Worm (Caenorhabditis elegans): ENCODE data around the gene wsp-1.

The wsp-1 gene

DNA sequence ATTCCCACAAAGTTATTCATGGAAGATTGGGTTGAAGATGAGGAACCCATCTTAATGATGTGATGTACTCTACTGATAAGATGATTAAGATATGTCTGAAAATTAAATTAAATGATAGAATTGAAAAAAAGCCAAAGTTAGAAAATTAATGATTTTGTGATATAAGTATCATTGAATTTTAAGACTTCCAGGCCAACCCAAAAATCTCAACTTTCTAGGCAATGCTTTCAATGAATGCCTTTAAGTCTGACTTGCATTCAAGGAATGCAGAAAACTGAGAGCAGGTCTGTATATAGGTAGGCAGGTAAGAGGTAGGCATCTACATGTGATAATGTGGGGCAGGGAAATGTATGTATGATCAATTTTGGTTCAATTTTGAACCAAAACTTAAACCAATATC, 21.2 kb upstream of the wsp-1 start, which contains the start of gene ocr-2 (continued):
- TF ChIP-seq hlh-12 (tag; optimal IDR thresholded peaks at IDR 0.05) (no peak), attf-5 (GFP tag; optimal IDR thresholded peaks at IDR 0.05) (no peak)

ce11 chrIV:8211747-8212146, 13.0 kb upstream of the wsp-1 start, which contains the start of gene C07G1.7:
Gene C07G1.7 (minus strand): TSS chrIV:8211847.
- TF ChIP-seq T07F8.4 (tag; optimal IDR thresholded peaks at IDR 0.05), result no peak
- no peak for TF ChIP-seq lin-26 (GFP tag; IDR thresholded peaks at IDR 0.05)
- TF ChIP-seq nhr-90 (tag; optimal IDR thresholded peaks at IDR 0.05), result no peak
- TF ChIP-seq tbx-9 (tag; optimal IDR thresholded peaks at IDR 0.05; ENCODE audit: borderline replicate concordance), result no peak
- TF ChIP-seq lin-54 (GFP tag; optimal IDR thresholded peaks at IDR 0.05), result no peak
- no peak for TF ChIP-seq zfh-2 (GFP tag; conservative IDR thresholded peaks at IDR 0.05)
- no peak for TF ChIP-seq Y95B8A.8 (GFP tag; IDR thresholded peaks at IDR 0.05)
- no peak for TF ChIP-seq madf-6 (GFP tag; IDR thresholded peaks at IDR 0.05)
- no peak for TF ChIP-seq rpc-1 (optimal IDR thresholded peaks at IDR 0.05)
- TF ChIP-seq rpc-1 (tag; optimal IDR thresholded peaks at IDR 0.05), result no peak
- TF ChIP-seq F39B2.1 (GFP tag; IDR thresholded peaks at IDR 0.05), result no peak
- TF ChIP-seq lag-1 (GFP tag; IDR thresholded peaks at IDR 0.05), result no peak
- no peak for TF ChIP-seq F23B12.7 (tag; optimal IDR thresholded peaks at IDR 0.05; ENCODE audit: insufficient read depth)
- TF ChIP-seq D2030.7 (GFP tag; IDR thresholded peaks at IDR 0.05), result no peak
- TF ChIP-seq mes-4 (tag; optimal IDR thresholded peaks at IDR 0.05), result no peak
- TF ChIP-seq nfya-2 (GFP tag; IDR thresholded peaks at IDR 0.05), result no peak

ce11 chrIV:8210300-8210699, 11.5 kb upstream of the wsp-1 start, which contains the start of gene C07G1.6:
Gene C07G1.6 (minus strand): TSS chrIV:8210400.
- TF ChIP-seq C17E4.6 (GFP tag; IDR thresholded peaks at IDR 0.05), result no peak
- TF ChIP-seq F55B11.4 (tag; optimal IDR thresholded peaks at IDR 0.05; ENCODE audit: borderline replicate concordance, insufficient read depth), result no peak
- TF ChIP-seq gei-17 (GFP tag; optimal IDR thresholded peaks at IDR 0.05), result no peak
- no peak for TF ChIP-seq bed-1 (GFP tag; IDR thresholded peaks at IDR 0.05)
- no peak for TF ChIP-seq nfya-2 (GFP tag; IDR thresholded peaks at IDR 0.05)
- no peak for TF ChIP-seq T07F8.4 (tag; optimal IDR thresholded peaks at IDR 0.05)
- TF ChIP-seq ZK185.1 (tag; optimal IDR thresholded peaks at IDR 0.05; ENCODE audit: poor library complexity, severe bottlenecking), result no peak
- TF ChIP-seq athp-1 (tag; optimal IDR thresholded peaks at IDR 0.05), result no peak
- no peak for TF ChIP-seq D2030.7 (GFP tag; IDR thresholded peaks at IDR 0.05)
- no peak for TF ChIP-seq ceh-100 (GFP tag; IDR thresholded peaks at IDR 0.05)
- no peak for TF ChIP-seq madf-6 (GFP tag; IDR thresholded peaks at IDR 0.05)
- no peak for TF ChIP-seq F52B5.7 (tag; optimal IDR thresholded peaks at IDR 0.05)

DNA sequence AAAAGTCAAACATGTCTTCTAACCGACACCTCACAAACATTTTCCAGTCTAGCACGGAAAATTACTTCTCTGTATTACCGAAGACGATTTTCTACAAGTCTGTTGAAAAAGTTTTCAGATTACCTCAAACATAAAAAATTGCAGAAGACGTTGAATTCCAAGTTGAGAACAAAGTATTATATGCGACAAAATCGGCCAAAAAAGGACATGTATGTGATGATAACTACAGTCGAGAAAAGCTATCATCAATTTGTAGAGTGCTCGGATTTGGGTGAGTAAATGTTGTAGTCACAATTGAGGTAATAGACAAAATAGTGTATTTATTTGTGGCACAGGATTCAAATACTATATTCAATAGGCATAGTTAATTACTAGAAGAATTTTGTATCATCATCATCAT, 10.1 kb upstream of the wsp-1 start:
- no peak for TF ChIP-seq ztf-3 (GFP tag; optimal IDR thresholded peaks at IDR 0.05)
- TF ChIP-seq ztf-25 (GFP tag; IDR thresholded peaks at IDR 0.05), result no peak
- no peak for TF ChIP-seq ekl-4 (GFP tag; IDR thresholded peaks at IDR 0.05)
- TF ChIP-seq hlh-12 (tag; optimal IDR thresholded peaks at IDR 0.05), result no peak

- no peak for TF ChIP-seq ztf-18 (tag; optimal IDR thresholded peaks at IDR 0.05)
- no peak for TF ChIP-seq F49E8.2 (tag; optimal IDR thresholded peaks at IDR 0.05; ENCODE audit: insufficient read depth)
- no peak for TF ChIP-seq mxl-1 (tag; optimal IDR thresholded peaks at IDR 0.05)
- no peak for TF ChIP-seq hrde-1 (tag; optimal IDR thresholded peaks at IDR 0.05; ENCODE audit: borderline replicate concordance)
- no peak for TF ChIP-seq xnd-1 (tag; optimal IDR thresholded peaks at IDR 0.05)
- TF ChIP-seq T26A5.8 (tag; optimal IDR thresholded peaks at IDR 0.05), result no peak
- TF ChIP-seq F57C9.4 (tag; optimal IDR thresholded peaks at IDR 0.05), result no peak
- no peak for TF ChIP-seq B0019.2 (GFP tag; conservative IDR thresholded peaks at IDR 0.05)
- TF ChIP-seq mcd-1 (GFP tag; IDR thresholded peaks at IDR 0.05), result no peak
- TF ChIP-seq F55B11.4 (tag; optimal IDR thresholded peaks at IDR 0.05; ENCODE audit: borderline replicate concordance, insufficient read depth), result no peak
- no peak for TF ChIP-seq ztf-26 (tag; optimal IDR thresholded peaks at IDR 0.05)
- TF ChIP-seq madf-8 (GFP tag; conservative IDR thresholded peaks at IDR 0.05), result no peak
- TF ChIP-seq zim-3 (tag; optimal IDR thresholded peaks at IDR 0.05), result no peak
- TF ChIP-seq him-1 (tag; optimal IDR thresholded peaks at IDR 0.05), result no peak
- no peak for TF ChIP-seq ets-4 (GFP tag; optimal IDR thresholded peaks at IDR 0.05)
- TF ChIP-seq rpc-1 (optimal IDR thresholded peaks at IDR 0.05), result no peak
- TF ChIP-seq rpc-1 (tag; optimal IDR thresholded peaks at IDR 0.05), result no peak
- TF ChIP-seq ztf-6 (GFP tag; IDR thresholded peaks at IDR 0.05), result no peak
- TF ChIP-seq nhr-90 (tag; optimal IDR thresholded peaks at IDR 0.05), result no peak
These were observed 7.6 kb upstream of the wsp-1 start, which contains the start of gene svh-1 for ce11 chrIV:8206314-8206713. Gene svh-1 (plus strand): TSS chrIV:8206614.
